Worm (Caenorhabditis elegans): Measurements from ENCODE around the gene C04H5.7.

Gene C04H5.7

DNA sequence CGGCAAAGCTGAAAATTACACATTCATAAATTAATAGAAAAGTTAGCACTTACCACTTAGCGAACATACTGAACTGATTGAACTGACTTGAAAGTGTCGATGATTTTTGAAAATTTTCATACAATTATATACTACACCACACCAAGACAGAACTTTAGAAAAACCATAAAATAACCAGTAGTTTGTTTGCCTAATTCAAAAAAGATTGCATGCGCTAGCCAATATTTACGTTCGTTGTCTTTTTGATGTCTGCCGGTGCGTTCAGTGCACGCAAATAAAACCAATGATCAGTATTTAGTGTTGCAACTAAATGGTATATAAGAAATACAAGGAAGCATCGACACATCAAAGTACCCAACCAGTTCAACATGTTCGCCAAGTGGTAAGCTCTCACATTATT is 42.8 kb downstream of the C04H5.7 start, which contains the start of the genes nspb-8 and nspb-9:
nspb-8 (minus strand) TSS at position 101 of the 400 bp plus-strand sequence.
nspb-9 (plus strand) TSS at position 311 of the 400 bp plus-strand sequence.
- TF ChIP-seq hnd-1 (tag; optimal IDR thresholded peaks at IDR 0.05), result no peak
- TF ChIP-seq ceh-13 (GFP tag; optimal IDR thresholded peaks at IDR 0.05), result no peak
- TF ChIP-seq ama-1 (optimal IDR thresholded peaks at IDR 0.05), result no peak
- no peak for TF ChIP-seq flt-1 (GFP tag; IDR thresholded peaks at IDR 0.05)
- TF ChIP-seq F13C5.2 (tag; optimal IDR thresholded peaks at IDR 0.05), result no peak
- TF ChIP-seq sea-1 (GFP tag; conservative IDR thresholded peaks at IDR 0.05), result no peak
- TF ChIP-seq hmg-4 (GFP tag; optimal IDR thresholded peaks at IDR 0.05), result no peak
- no peak for TF ChIP-seq tra-4 (tag; optimal IDR thresholded peaks at IDR 0.05)
- no peak for TF ChIP-seq tbx-37 (GFP tag; conservative IDR thresholded peaks at IDR 0.05)
- TF ChIP-seq scrt-1 (GFP tag; IDR thresholded peaks at IDR 0.05), result no peak
- no peak for TF ChIP-seq tbx-11 (GFP tag; IDR thresholded peaks at IDR 0.05)
- no peak for TF ChIP-seq aly-1 (tag; optimal IDR thresholded peaks at IDR 0.05)

DNA sequence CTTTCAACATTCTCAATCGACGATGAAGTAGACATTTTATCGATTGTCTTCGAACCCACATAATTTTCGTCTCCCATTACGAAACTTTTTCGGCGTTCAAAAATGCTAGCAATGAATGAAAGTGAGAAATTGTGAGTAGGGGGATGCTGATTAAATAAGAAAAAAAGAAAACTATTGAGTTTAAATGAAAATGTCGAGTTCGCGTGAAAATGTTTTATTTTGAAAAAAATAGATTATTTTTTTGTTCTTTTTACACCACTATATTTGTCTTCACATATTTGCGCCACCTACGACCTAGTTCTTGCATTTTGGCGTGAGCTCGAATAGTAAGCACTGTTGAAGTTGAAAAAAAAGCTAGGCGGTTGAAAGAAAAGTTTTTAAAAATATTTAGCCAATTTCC is 44.5 kb downstream of the C04H5.7 start, which contains the start of gene C01G12.3:
C01G12.3 (minus strand) TSS at position 101 of the 400 bp plus-strand sequence.
- TF ChIP-seq hnd-1 (tag; optimal IDR thresholded peaks at IDR 0.05) (no peak), pes-1 (GFP tag; IDR thresholded peaks at IDR 0.05) (no peak), tbx-11 (GFP tag; IDR thresholded peaks at IDR 0.05) (no peak), scrt-1 (GFP tag; IDR thresholded peaks at IDR 0.05) (no peak)

DNA sequence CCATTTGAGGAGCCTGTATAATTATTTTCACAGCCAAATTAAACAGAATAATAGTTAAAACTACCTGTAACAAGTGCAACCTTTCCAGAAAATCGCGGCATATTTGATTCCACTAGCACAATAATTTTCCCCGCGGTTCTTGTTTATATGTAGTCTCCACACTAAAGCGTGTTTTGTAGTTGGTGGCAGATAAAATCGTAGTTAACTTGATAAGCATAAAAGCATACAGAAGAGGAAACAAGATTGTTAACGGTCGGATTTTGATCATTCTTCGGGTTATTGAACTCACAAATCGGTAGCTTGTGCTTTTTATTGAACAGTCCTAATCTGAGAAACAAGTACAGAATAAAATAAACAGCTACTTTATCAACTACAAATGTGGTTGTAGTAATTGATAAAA is 49.7 kb downstream of the C04H5.7 start, which contains the start of gene C01G12.5:
C01G12.5 (minus strand) TSS at position 101 of the 400 bp plus-strand sequence.
- TF ChIP-seq hmg-4 (GFP tag; optimal IDR thresholded peaks at IDR 0.05), result no peak
- no peak for TF ChIP-seq sea-1 (GFP tag; conservative IDR thresholded peaks at IDR 0.05)
- TF ChIP-seq B0310.2 (tag; optimal IDR thresholded peaks at IDR 0.05), result no peak
- no peak for TF ChIP-seq hnd-1 (tag; optimal IDR thresholded peaks at IDR 0.05)
- no peak for TF ChIP-seq tbx-11 (GFP tag; IDR thresholded peaks at IDR 0.05)
- no peak for TF ChIP-seq ets-7 (tag; optimal IDR thresholded peaks at IDR 0.05)
- TF ChIP-seq pes-1 (GFP tag; IDR thresholded peaks at IDR 0.05), result no peak
- no peak for TF ChIP-seq scrt-1 (GFP tag; IDR thresholded peaks at IDR 0.05)
- TF ChIP-seq hmbx-1 (tag; optimal IDR thresholded peaks at IDR 0.05), result no peak
- no peak for TF ChIP-seq ceh-36 (tag; optimal IDR thresholded peaks at IDR 0.05)
- TF ChIP-seq tbx-37 (GFP tag; conservative IDR thresholded peaks at IDR 0.05), result no peak
- no peak for TF ChIP-seq aly-1 (tag; optimal IDR thresholded peaks at IDR 0.05)
- no peak for TF ChIP-seq tra-4 (tag; optimal IDR thresholded peaks at IDR 0.05)
- no peak for TF ChIP-seq F13C5.2 (tag; optimal IDR thresholded peaks at IDR 0.05)
- TF ChIP-seq flt-1 (GFP tag; IDR thresholded peaks at IDR 0.05), result no peak
- no peak for TF ChIP-seq ama-1 (optimal IDR thresholded peaks at IDR 0.05)
- no peak for TF ChIP-seq ceh-13 (GFP tag; optimal IDR thresholded peaks at IDR 0.05)

DNA sequence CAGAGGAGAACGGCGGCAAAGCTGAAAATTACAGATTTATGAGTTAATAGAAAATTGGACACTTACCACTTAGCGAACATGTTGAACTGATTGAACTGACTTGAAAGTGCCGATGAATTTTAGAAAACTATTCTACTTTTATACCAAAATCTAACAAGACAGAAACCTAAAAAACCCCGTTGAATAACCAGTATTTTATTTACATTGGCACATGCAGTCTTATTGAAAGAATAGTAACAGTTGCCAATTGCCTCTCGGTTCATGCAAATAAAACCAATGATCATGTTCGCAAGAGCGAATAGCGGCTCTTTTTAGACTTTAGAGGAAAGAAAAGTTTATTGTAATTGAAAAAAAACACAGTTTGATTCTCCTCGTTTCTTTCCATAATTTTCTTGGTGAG is 50.4 kb downstream of the C04H5.7 start, which contains the start of gene nspb-10:
nspb-10 (minus strand) TSS at position 101 of the 400 bp plus-strand sequence.
- no peak for TF ChIP-seq ceh-13 (GFP tag; optimal IDR thresholded peaks at IDR 0.05)
- TF ChIP-seq ceh-36 (tag; optimal IDR thresholded peaks at IDR 0.05), result no peak
- no peak for TF ChIP-seq F13C5.2 (tag; optimal IDR thresholded peaks at IDR 0.05)
- no peak for TF ChIP-seq pes-1 (GFP tag; IDR thresholded peaks at IDR 0.05)
